Worm (Caenorhabditis elegans): ENCODE measurements around the gene gars-1.
A peak's percentile ranks its signal among the peaks of the same experiment; 100 is the strongest.

The gars-1 gene

DNA sequence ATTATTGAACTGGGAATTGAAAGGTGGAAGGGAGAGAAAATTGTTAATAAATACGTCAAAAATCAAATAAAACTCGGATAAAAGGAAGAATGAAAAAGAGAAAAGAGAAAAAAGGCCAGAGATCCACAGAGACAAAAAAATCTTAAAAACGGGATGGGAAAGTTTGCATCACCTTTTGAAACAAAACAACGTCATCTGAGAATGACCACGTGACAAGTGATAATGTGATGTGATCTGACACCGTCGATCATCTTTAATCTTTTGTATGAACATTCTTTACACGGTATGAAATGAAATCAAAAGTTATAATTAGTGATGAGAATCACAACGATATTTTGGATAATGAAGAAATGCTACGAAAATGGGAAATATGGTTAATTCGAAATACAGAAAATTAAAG, 2.3 kb upstream of the gars-1 start:
- TF ChIP-seq nhr-77 (tag; optimal IDR thresholded peaks at IDR 0.05) (peak; percentile 16), mdl-1 (tag; optimal IDR thresholded peaks at IDR 0.05) (peak in 1 of 2 experiments; percentile 4), Y48G9A.11 (GFP tag; IDR thresholded peaks at IDR 0.05) (no peak), hlh-11 (tag; optimal IDR thresholded peaks at IDR 0.05) (peak; percentile 19), nhr-28 (tag; optimal IDR thresholded peaks at IDR 0.05) (peak; percentile 29), fkh-10 (GFP tag; optimal IDR thresholded peaks at IDR 0.05) (no peak), F26F4.8 (GFP tag; conservative IDR thresholded peaks at IDR 0.05) (no peak), hlh-30 (tag; optimal IDR thresholded peaks at IDR 0.05; ENCODE audit: insufficient read depth) (peak; percentile 60), lin-39 (tag; optimal IDR thresholded peaks at IDR 0.05) (no peak)

DNA sequence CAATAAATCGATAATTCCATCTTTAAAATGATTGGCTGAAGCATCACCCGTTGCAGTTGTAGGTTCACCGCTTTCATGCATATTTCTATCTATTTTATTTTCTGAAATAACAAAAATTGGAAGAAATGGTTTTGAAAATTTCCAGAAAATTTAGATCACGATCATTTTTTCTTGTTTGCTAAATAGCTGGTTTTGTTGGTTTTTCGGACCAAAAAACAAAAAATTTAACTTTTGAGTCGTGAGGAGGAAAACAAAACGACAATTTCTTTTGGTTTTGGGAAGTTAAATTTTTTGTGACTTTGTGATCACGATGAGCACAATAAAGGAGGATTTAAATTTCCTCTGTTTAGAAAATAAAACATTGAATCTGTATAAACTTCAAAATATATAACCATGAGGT, 1.8 kb upstream of the gars-1 start, which contains the start of gene T10F2.2:
T10F2.2 (minus strand) TSS at position 101 of the 400 bp plus-strand sequence.
- TF ChIP-seq nhr-42 (GFP tag; IDR thresholded peaks at IDR 0.05) (no peak), cey-2 (tag; optimal IDR thresholded peaks at IDR 0.05; ENCODE audit: borderline replicate concordance, insufficient read depth) (no peak), daf-16 (GFP tag; optimal IDR thresholded peaks at IDR 0.05) (no peak), daf-16 (tag; optimal IDR thresholded peaks at IDR 0.05) (no peak), zip-11 (GFP tag; IDR thresholded peaks at IDR 0.05) (no peak), ceh-62 (tag; optimal IDR thresholded peaks at IDR 0.05) (no peak), ceh-44 (GFP tag; IDR thresholded peaks at IDR 0.05) (no peak), T26A8.4 (GFP tag; IDR thresholded peaks at IDR 0.05) (no peak), php-3 (GFP tag; IDR thresholded peaks at IDR 0.05) (no peak), nhr-48 (tag; optimal IDR thresholded peaks at IDR 0.05) (no peak), nhr-77 (tag; optimal IDR thresholded peaks at IDR 0.05) (no peak), snpc-4 (tag; optimal IDR thresholded peaks at IDR 0.05) (no peak), Y48G9A.11 (GFP tag; IDR thresholded peaks at IDR 0.05) (no peak), pha-4 (GFP tag; IDR thresholded peaks at IDR 0.05) (no peak), pha-4 (tag; optimal IDR thresholded peaks at IDR 0.05) (no peak), nhr-102 (tag; optimal IDR thresholded peaks at IDR 0.05) (no peak), Y75B8A.6 (GFP tag; IDR thresholded peaks at IDR 0.05) (no peak), ztf-11 (tag; optimal IDR thresholded peaks at IDR 0.05) (no peak), ctbp-1 (GFP tag; IDR thresholded peaks at IDR 0.05) (no peak), dmd-6 (GFP tag; IDR thresholded peaks at IDR 0.05) (no peak), zip-2 (tag; optimal IDR thresholded peaks at IDR 0.05) (no peak), ama-1 (optimal IDR thresholded peaks at IDR 0.05) (no peak)

DNA sequence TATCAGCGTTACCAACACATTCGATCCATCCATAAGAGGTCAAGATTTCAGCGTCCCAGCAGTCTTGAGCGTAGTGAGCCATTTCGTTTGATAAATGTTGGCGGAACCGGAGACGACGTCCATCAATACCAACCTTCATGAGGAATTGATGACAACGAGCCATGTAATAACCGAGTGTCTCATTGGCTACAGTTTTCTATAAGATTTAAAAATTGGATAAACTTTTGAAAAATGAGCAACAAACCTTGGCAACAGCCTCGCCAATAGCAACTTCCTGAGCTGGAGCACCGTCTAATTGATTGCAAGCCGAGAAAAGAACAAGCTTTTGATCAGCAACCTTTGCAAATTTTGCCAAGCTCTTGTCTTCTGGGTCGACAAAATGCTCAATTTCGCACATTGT, 2.6 kb downstream of the gars-1 start:
- TF ChIP-seq nhr-77 (tag; optimal IDR thresholded peaks at IDR 0.05) (no peak), skn-1 (tag; optimal IDR thresholded peaks at IDR 0.05) (no peak), F26F4.8 (GFP tag; conservative IDR thresholded peaks at IDR 0.05) (0 out of 2 replicates have a peak, but pooled peaks have one; percentile 12), fos-1 (tag; optimal IDR thresholded peaks at IDR 0.05) (no peak), unc-62 (GFP tag; optimal IDR thresholded peaks at IDR 0.05 in 1 of 2) (peak in 1 of 2 experiments; percentile 91), unc-62 (tag; optimal IDR thresholded peaks at IDR 0.05) (no peak), dpl-1 (GFP tag; optimal IDR thresholded peaks at IDR 0.05) (no peak), lin-29 (GFP tag; IDR thresholded peaks at IDR 0.05) (no peak), egl-43 (GFP tag; IDR thresholded peaks at IDR 0.05) (no peak), lin-1 (GFP tag; IDR thresholded peaks at IDR 0.05) (no peak), duxl-1 (tag; optimal IDR thresholded peaks at IDR 0.05; ENCODE audit: poor library complexity) (no peak)

DNA sequence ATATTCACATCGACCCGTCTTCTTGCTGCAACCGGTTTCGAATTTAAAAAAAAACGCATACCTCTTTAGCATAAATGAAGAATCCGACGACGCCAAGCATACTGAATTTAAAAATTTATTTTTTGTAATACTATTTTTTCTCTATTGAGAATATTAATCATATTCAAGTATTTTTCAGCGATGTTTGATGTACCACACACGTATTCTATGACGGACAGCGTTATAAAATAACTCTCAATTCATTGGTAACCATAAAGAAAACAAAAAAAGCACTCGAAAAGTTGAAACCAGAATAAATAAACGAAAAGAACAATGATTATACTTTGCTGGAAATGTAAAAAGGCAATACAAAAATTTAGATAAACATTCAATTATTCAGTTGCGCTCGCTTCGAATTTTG, 3.9 kb downstream of the gars-1 start, which contains the start of gene T10F2.5:
T10F2.5 (minus strand) TSS at position 101 of the 400 bp plus-strand sequence.
- TF ChIP-seq lir-3 (tag; optimal IDR thresholded peaks at IDR 0.05) (no peak), F26F4.8 (GFP tag; conservative IDR thresholded peaks at IDR 0.05) (no peak), lin-38 (GFP tag; IDR thresholded peaks at IDR 0.05) (peak; percentile 34), mdt-29 (GFP tag; IDR thresholded peaks at IDR 0.05) (no peak)

Data from whole organism, L4 larva.